Worm (Caenorhabditis elegans): ENCODE data around the gene wah-1.

DNA sequence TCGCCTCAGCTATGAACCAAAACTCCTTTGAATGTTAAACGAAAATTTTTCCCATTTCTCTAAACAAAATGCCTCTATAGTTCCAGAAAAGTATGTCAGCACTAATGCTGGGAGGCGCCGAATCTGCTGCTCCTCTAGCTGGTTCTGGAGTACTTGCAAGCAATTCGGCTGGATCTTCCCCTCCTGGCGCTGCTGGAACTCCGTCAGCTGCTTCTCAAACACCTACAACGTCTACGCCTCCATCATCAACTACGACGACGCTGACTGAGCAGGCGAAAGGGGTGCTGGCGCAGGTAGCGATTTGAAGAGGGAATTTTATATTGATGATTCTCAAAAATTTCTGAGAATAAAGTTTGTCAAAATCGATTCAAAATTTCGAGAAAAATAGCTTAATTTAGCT, 7.5 kb upstream of the wah-1 start:
- TF ChIP-seq dve-1 (tag; optimal IDR thresholded peaks at IDR 0.05) (no peak), ceh-22 (tag; optimal IDR thresholded peaks at IDR 0.05) (no peak), nhr-11 (tag; optimal IDR thresholded peaks at IDR 0.05) (no peak), elt-4 (tag; optimal IDR thresholded peaks at IDR 0.05) (no peak), elt-2 (tag; optimal IDR thresholded peaks at IDR 0.05) (no peak), hlh-15 (tag; optimal IDR thresholded peaks at IDR 0.05) (no peak), sox-4 (tag; optimal IDR thresholded peaks at IDR 0.05) (no peak)

Measured in whole organism, late embryonic.